Fruit fly (Drosophila melanogaster) whole organism, embryonic: ENCODE data around the gene CG14194.

Source experiments
- CG10209 ChIP-seq: fragments of 200-800 bp; sonication (Bioruptor generic); optimal IDR thresholded peaks from 3 replicates; lab custom pipeline; 2017; ENCODE audit warnings: missing biosample characterization, mild to moderate bottlenecking, missing genetic modification characterization, missing genetic modification reagents
- CG10462 ChIP-seq: fragments of 200-800 bp; sonication (Bioruptor generic); optimal IDR thresholded peaks from 2 replicates; lab custom pipeline; 2016; ENCODE audit warnings: missing biosample characterization, missing genetic modification characterization
- CG12299 ChIP-seq: fragments of 200-800 bp; sonication (Bioruptor generic); optimal IDR thresholded peaks from 2 replicates; lab custom pipeline; 2018; ENCODE audit warnings: missing biosample characterization, mild to moderate bottlenecking, missing genetic modification characterization
- CG13123 ChIP-seq: fragments of 200-800 bp; sonication (Bioruptor generic); optimal IDR thresholded peaks from 2 replicates; lab custom pipeline; 2016; ENCODE audit warnings: missing biosample characterization, missing genetic modification characterization
- CG15011 ChIP-seq: fragments of 200-800 bp; sonication (Bioruptor generic); optimal IDR thresholded peaks from 3 replicates; lab custom pipeline; 2018; ENCODE audit warnings: missing biosample characterization, mild to moderate bottlenecking, missing genetic modification characterization
- CG1529 ChIP-seq: fragments of 200-800 bp; sonication (Bioruptor generic); optimal IDR thresholded peaks from 3 replicates; lab custom pipeline; 2018; ENCODE audit warnings: missing biosample characterization, missing genetic modification characterization
- CG15514 ChIP-seq: fragments of 200-800 bp; sonication (Bioruptor generic); optimal IDR thresholded peaks from 3 replicates; lab custom pipeline; 2017; ENCODE audit warnings: missing biosample characterization, missing genetic modification characterization, mild to moderate bottlenecking, moderate library complexity, missing genetic modification reagents
- CG1647 ChIP-seq: fragments of 200-800 bp; sonication (Bioruptor generic); optimal IDR thresholded peaks from 3 replicates; lab custom pipeline; 2016; ENCODE audit warnings: missing biosample characterization, missing genetic modification characterization
- CG1792 ChIP-seq: fragments of 200-800 bp; sonication (Bioruptor generic); optimal IDR thresholded peaks from 2 replicates; lab custom pipeline; 2016; ENCODE audit warnings: missing biosample characterization, missing genetic modification characterization
- CG18262 ChIP-seq: fragments of 200-800 bp; optimal IDR thresholded peaks from 3 replicates; lab custom pipeline; 2019; ENCODE audit warnings: missing biosample characterization, mild to moderate bottlenecking, missing genetic modification characterization, moderate library complexity
- CG31224 ChIP-seq: fragments of 200-800 bp; sonication (Bioruptor generic); IDR thresholded peaks from 2 replicates; pipeline ENCODE4 v1.3.6; 2022; ENCODE audit warnings: missing biosample characterization, missing genetic modification characterization
- CG3995 ChIP-seq: fragments of 200-800 bp; sonication (Bioruptor generic); optimal IDR thresholded peaks from 3 replicates; lab custom pipeline; 2016; ENCODE audit warnings: missing biosample characterization, missing genetic modification characterization
- CG4820 ChIP-seq: fragments of 200-800 bp; sonication (Bioruptor generic); optimal IDR thresholded peaks from 3 replicates; lab custom pipeline; 2016; ENCODE audit warnings: missing biosample characterization, missing genetic modification characterization
- CG6813 ChIP-seq: fragments of 200-800 bp; sonication (Bioruptor generic); optimal IDR thresholded peaks from 2 replicates; lab custom pipeline; 2017; ENCODE audit warnings: missing biosample characterization, missing genetic modification characterization, mild to moderate bottlenecking, moderate library complexity, missing genetic modification reagents
- CG7271 ChIP-seq: fragments of 200-800 bp; sonication (Bioruptor generic); optimal IDR thresholded peaks from 2 replicates; lab custom pipeline; 2018; ENCODE audit warnings: missing biosample characterization, mild to moderate bottlenecking, missing genetic modification characterization, moderate library complexity
- CG9727 ChIP-seq: fragments of 200-800 bp; sonication (Bioruptor generic); optimal IDR thresholded peaks from 3 replicates; lab custom pipeline; 2017; ENCODE audit warnings: missing biosample characterization, mild to moderate bottlenecking, missing genetic modification characterization
- CG9932 ChIP-seq: fragments of 200-800 bp; sonication (Bioruptor generic); IDR thresholded peaks from 2 replicates; pipeline ENCODE4 v1.3.6; 2022; ENCODE audit warnings: missing biosample characterization, missing genetic modification characterization
- Dip2 ChIP-seq: fragments of 200-800 bp; sonication (Bioruptor generic); IDR thresholded peaks from 2 replicates; pipeline ENCODE4 v1.3.6; 2022; ENCODE audit warnings: missing biosample characterization, missing genetic modification characterization
- Doc2 ChIP-seq: fragments of 200-800 bp; sonication (Bioruptor generic); IDR thresholded peaks from 2 replicates; pipeline ENCODE4 v1.3.6; 2022; ENCODE audit warnings: missing biosample characterization, missing genetic modification characterization
- Dref ChIP-seq: fragments of 200-800 bp; sonication (Bioruptor generic); IDR thresholded peaks from 2 replicates; pipeline ENCODE4 v1.3.6; 2022; ENCODE audit warnings: missing biosample characterization, missing genetic modification characterization
- Fer3 ChIP-seq: fragments of 200-800 bp; sonication (Bioruptor generic); optimal IDR thresholded peaks from 2 replicates; lab custom pipeline; 2018; ENCODE audit warnings: missing biosample characterization, mild to moderate bottlenecking, missing genetic modification characterization, moderate library complexity
- HLH4C ChIP-seq: fragments of 200-800 bp; sonication (Bioruptor generic); IDR thresholded peaks from 3 replicates; pipeline ENCODE4 v1.3.6; 2022; ENCODE audit warnings: missing biosample characterization, missing genetic modification characterization; ENCODE audit not compliant: partially characterized antibody
- Hr78 ChIP-seq, 2 experiments: fragments of 200-800 bp in 1 of 2; fragments of >200 bp in 1 of 2; sonication (Bioruptor generic) in 1 of 2; optimal IDR thresholded peaks; 2 replicates each; lab custom pipeline; 2017 to 2019; ENCODE audit warnings: missing biosample characterization in 2 of 2, missing genetic modification characterization in 2 of 2, mild to moderate bottlenecking in 1 of 2, moderate library complexity in 1 of 2
- Lhr ChIP-seq: fragments of 200-800 bp; sonication (Bioruptor generic); optimal IDR thresholded peaks from 3 replicates; lab custom pipeline; 2017; ENCODE audit warnings: mild to moderate bottlenecking, missing biosample characterization, missing genetic modification reagents, missing genetic modification characterization
- Pdp1 ChIP-seq, 2 experiments: fragments of 200-800 bp; sonication (Bioruptor generic); optimal IDR thresholded peaks; 3 replicates each; lab custom pipeline; 2016; ENCODE audit warnings: missing biosample characterization in 2 of 2, missing genetic modification characterization in 2 of 2, mild to moderate bottlenecking in 1 of 2, moderate library complexity in 1 of 2
- Scr ChIP-seq: fragments of 200-800 bp; sonication (Bioruptor generic); IDR thresholded peaks from 2 replicates; pipeline ENCODE4 v1.3.6; 2022; ENCODE audit warnings: missing biosample characterization, missing genetic modification characterization; ENCODE audit not compliant: partially characterized antibody
- ac ChIP-seq: fragments of 200-800 bp; sonication (Bioruptor generic); optimal IDR thresholded peaks from 3 replicates; lab custom pipeline; 2017; ENCODE audit warnings: missing biosample characterization, mild to moderate bottlenecking, missing genetic modification characterization
- ara ChIP-seq: fragments of 200-800 bp; sonication (Bioruptor generic); IDR thresholded peaks from 2 replicates; pipeline ENCODE4 v1.3.6; 2022; ENCODE audit warnings: missing biosample characterization, missing genetic modification characterization
- bab2 ChIP-seq: fragments of 200-800 bp; sonication (Bioruptor generic); optimal IDR thresholded peaks from 2 replicates; lab custom pipeline; 2016; ENCODE audit warnings: missing biosample characterization, missing genetic modification characterization
- cas ChIP-seq: fragments of 200-800 bp; sonication (Bioruptor generic); IDR thresholded peaks from 2 replicates; pipeline ENCODE4 v1.3.6; 2022; ENCODE audit warnings: missing biosample characterization, missing genetic modification characterization
- ci ChIP-seq: fragments of 200-800 bp; sonication (Bioruptor generic); IDR thresholded peaks from 3 replicates; pipeline ENCODE4 v1.3.6; 2022; ENCODE audit warnings: missing biosample characterization, missing genetic modification characterization
- crc ChIP-seq: fragments of 200-800 bp; sonication (Bioruptor generic); optimal IDR thresholded peaks from 2 replicates; lab custom pipeline; 2016; ENCODE audit warnings: missing biosample characterization, missing genetic modification characterization
- crol ChIP-seq: fragments of 200-800 bp; sonication (Bioruptor generic); IDR thresholded peaks from 2 replicates; pipeline ENCODE4 v1.3.6; 2022; ENCODE audit warnings: missing biosample characterization, missing genetic modification characterization
- dmrt11E ChIP-seq: fragments of 200-800 bp; sonication (Bioruptor generic); optimal IDR thresholded peaks from 3 replicates; lab custom pipeline; 2018; ENCODE audit warnings: missing biosample characterization, mild to moderate bottlenecking, missing genetic modification characterization, moderate library complexity
- eve ChIP-seq, 2 experiments: fragments of >200 bp; optimal IDR thresholded peaks; 2 replicates each; lab custom pipeline; 2017; ENCODE audit warnings: missing biosample characterization in 2 of 2, missing genetic modification characterization in 2 of 2
- fu2 ChIP-seq: fragments of 200-800 bp; sonication (Bioruptor generic); optimal IDR thresholded peaks from 2 replicates; lab custom pipeline; 2016; ENCODE audit warnings: missing biosample characterization, missing genetic modification characterization
- gce ChIP-seq: fragments of 200-800 bp; sonication (Bioruptor generic); IDR thresholded peaks from 3 replicates; pipeline ENCODE4 v1.3.6; 2022; ENCODE audit warnings: missing biosample characterization, missing genetic modification characterization
- klu ChIP-seq: fragments of 200-800 bp; sonication (Bioruptor generic); IDR thresholded peaks from 2 replicates; pipeline ENCODE4 v1.3.6; 2022; ENCODE audit warnings: missing biosample characterization, missing genetic modification characterization
- lilli ChIP-seq: fragments of 200-800 bp; sonication (Bioruptor generic); optimal IDR thresholded peaks from 3 replicates; lab custom pipeline; 2016; ENCODE audit warnings: missing biosample characterization, missing genetic modification characterization
- mirr ChIP-seq: fragments of 200-800 bp; sonication (Bioruptor generic); optimal IDR thresholded peaks from 3 replicates; lab custom pipeline; 2018; ENCODE audit warnings: missing biosample characterization, mild to moderate bottlenecking, missing genetic modification characterization
- odd ChIP-seq: fragments of 200-800 bp; sonication (Bioruptor generic); optimal IDR thresholded peaks from 2 replicates; lab custom pipeline; 2017; ENCODE audit warnings: missing biosample characterization, mild to moderate bottlenecking, missing genetic modification characterization
- pita ChIP-seq: fragments of 200-800 bp; sonication (Bioruptor generic); optimal IDR thresholded peaks from 2 replicates; lab custom pipeline; 2017; ENCODE audit warnings: missing biosample characterization, mild to moderate bottlenecking, missing genetic modification characterization
- pzg ChIP-seq: fragments of 200-800 bp; sonication (Bioruptor generic); optimal IDR thresholded peaks from 3 replicates; lab custom pipeline; 2018; ENCODE audit warnings: missing biosample characterization, mild to moderate bottlenecking, missing genetic modification characterization, moderate library complexity
- schlank ChIP-seq: fragments of 200-800 bp; sonication (Bioruptor generic); optimal IDR thresholded peaks from 2 replicates; lab custom pipeline; 2018; ENCODE audit warnings: missing biosample characterization, mild to moderate bottlenecking, missing genetic modification characterization
- sim ChIP-seq: fragments of 200-800 bp; sonication (Bioruptor generic); IDR thresholded peaks from 2 replicates; pipeline ENCODE4 v1.3.6; 2022; ENCODE audit warnings: missing biosample characterization, missing genetic modification characterization
- sug ChIP-seq: fragments of 200-800 bp; optimal IDR thresholded peaks from 2 replicates; lab custom pipeline; 2019; ENCODE audit warnings: missing biosample characterization, mild to moderate bottlenecking, missing genetic modification characterization, moderate library complexity
- tgo ChIP-seq: fragments of 200-800 bp; sonication (Bioruptor generic); IDR thresholded peaks from 3 replicates; pipeline ENCODE4 v1.3.6; 2022; ENCODE audit warnings: missing biosample characterization, missing genetic modification characterization
- trem ChIP-seq: fragments of 200-800 bp; optimal IDR thresholded peaks from 3 replicates; lab custom pipeline; 2019; ENCODE audit warnings: missing biosample characterization, mild to moderate bottlenecking, missing genetic modification characterization, moderate library complexity
- wdn ChIP-seq: fragments of 200-800 bp; sonication (Bioruptor generic); IDR thresholded peaks from 2 replicates; pipeline ENCODE4 v1.3.6; 2022; ENCODE audit warnings: missing biosample characterization, missing genetic modification characterization

CG14194 gene

DNA sequence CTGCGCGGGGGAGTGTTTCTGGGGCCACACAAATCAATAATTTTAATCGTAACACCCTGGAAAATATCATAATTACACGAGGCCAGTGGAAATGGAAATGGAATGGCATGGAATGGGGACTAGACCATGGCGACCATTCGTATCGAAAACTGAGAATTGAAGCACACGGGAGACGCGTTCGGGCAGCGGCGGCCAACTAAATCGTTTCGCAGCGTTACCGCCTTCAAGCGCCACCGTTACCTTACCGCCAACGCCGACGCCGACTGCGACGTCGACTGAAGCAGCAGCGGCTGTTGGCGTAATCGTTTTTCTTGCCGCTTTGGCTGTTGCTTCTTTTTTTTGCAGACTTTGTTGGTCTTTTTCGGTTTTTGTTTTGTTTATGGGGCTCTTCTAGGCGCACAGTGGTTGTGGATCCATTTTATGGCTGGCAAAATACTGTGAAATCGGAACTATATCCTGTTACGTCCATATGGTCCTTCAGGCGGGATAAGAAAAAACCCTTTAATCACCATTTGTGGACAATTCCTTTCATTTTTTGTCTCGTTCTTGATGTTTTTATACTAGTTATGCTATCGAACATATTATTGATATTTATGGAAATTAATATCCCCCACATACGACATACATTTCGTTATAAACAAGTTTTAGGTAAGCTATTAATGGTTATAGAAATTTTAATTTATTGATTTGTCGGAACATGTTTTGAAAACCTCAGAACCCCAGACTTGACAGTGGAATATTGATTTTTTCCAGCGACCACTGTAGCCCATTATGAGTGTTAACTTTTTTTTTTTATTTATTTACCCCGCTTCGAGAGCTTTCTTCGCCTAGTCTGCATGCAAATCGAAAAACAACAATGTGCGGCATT lies 28.0 kb upstream of the CG14194 start (continued):
- TF ChIP-seq pita (GFP tag; lab: Kevin White, UChicago) (no peak), CG12299 (tag; lab: Kevin White, UChicago) (no peak), CG1529 (GFP tag; lab: Kevin White, UChicago) (no peak), CG18262 (tag; lab: Kevin White, UChicago) (peak; percentile 6), Hr78 (GFP tag; optimal IDR thresholded peaks at IDR 0.05; lab: Kevin White, UChicago) (no peak), CG3995 (no peak), CG4820 (GFP tag; lab: Kevin White, UChicago) (no peak), bab2 (no peak), Fer3 (tag; lab: Kevin White, UChicago) (no peak), sug (peak; percentile 94), ara (GFP tag; lab: Robert Waterston, UW) (0 out of 2 replicates have a peak, but pooled peaks have one; percentile 12), gce (GFP tag; lab: Robert Waterston, UW) (no peak), CG10209 (GFP tag; lab: Kevin White, UChicago) (no peak), dmrt11E (tag; lab: Kevin White, UChicago) (no peak), eve (GFP tag; optimal IDR thresholded peaks at IDR 0.05; lab: Kevin White, UChicago) (peak in 1 of 2 experiments; percentile 62), CG6813 (GFP tag; lab: Kevin White, UChicago) (no peak), ci (GFP tag; lab: Robert Waterston, UW) (0 out of 3 replicates have a peak, but pooled peaks have one; percentile 41), sim (GFP tag; lab: Robert Waterston, UW) (no peak), CG9727 (no peak), CG1647 (GFP tag; lab: Kevin White, UChicago) (no peak), fu2 (GFP tag; lab: Kevin White, UChicago) (no peak), pzg (GFP tag; lab: Kevin White, UChicago) (no peak), Lhr (GFP tag; lab: Kevin White, UChicago) (no peak), mirr (GFP tag; lab: Kevin White, UChicago) (peak; percentile 14), CG1792 (GFP tag; lab: Kevin White, UChicago) (no peak), HLH4C (GFP tag; lab: Robert Waterston, UW) (no peak), lilli (GFP tag; lab: Kevin White, UChicago) (peak; percentile 17), Dip2 (GFP tag; lab: Robert Waterston, UW) (no peak), crol (GFP tag; lab: Robert Waterston, UW) (peak; percentile 52; the same call in 1 of the 2 replicates), CG10462 (GFP tag; lab: Kevin White, UChicago) (no peak), Dref (GFP tag; lab: Robert Waterston, UW) (no peak), klu (GFP tag; lab: Robert Waterston, UW) (no peak), CG15514 (GFP tag; lab: Kevin White, UChicago) (no peak), CG13123 (GFP tag; lab: Kevin White, UChicago) (no peak), Pdp1 (GFP tag; optimal IDR thresholded peaks at IDR 0.05; lab: Kevin White, UChicago) (peak in 1 of 2 experiments; percentile 84), schlank (no peak), Doc2 (no peak), Scr (GFP tag; lab: Robert Waterston, UW) (no peak), CG9932 (no peak), trem (tag; lab: Kevin White, UChicago) (no peak), CG7271 (tag; lab: Kevin White, UChicago) (no peak), tgo (GFP tag; lab: Robert Waterston, UW) (peak; percentile 31; the same call in 1 of the 3 replicates), wdn (GFP tag; lab: Robert Waterston, UW) (no peak), ac (GFP tag; lab: Kevin White, UChicago) (no peak), odd (GFP tag; lab: Kevin White, UChicago) (no peak), cas (no peak), CG31224 (GFP tag; lab: Robert Waterston, UW) (no peak), crc (GFP tag; lab: Kevin White, UChicago) (no peak), CG15011 (GFP tag; lab: Kevin White, UChicago) (no peak)
